Worm (Caenorhabditis elegans) whole organism, early embryonic: ENCODE data around the gene ubc-24.

Source experiments
- B0310.2 ChIP-seq: sonication (generic microtip); optimal IDR thresholded peaks from 2 replicates; lab custom pipeline; 2016; ENCODE audit warnings: mild to moderate bottlenecking, missing genetic modification characterization, missing compliant biosample characterization
- F13C5.2 ChIP-seq: sonication (generic microtip); optimal IDR thresholded peaks from 2 replicates; lab custom pipeline; 2017; ENCODE audit warnings: mild to moderate bottlenecking, missing genetic modification characterization, inconsistent platforms, missing compliant biosample characterization
- aly-1 ChIP-seq: sonication (generic microtip); optimal IDR thresholded peaks from 2 replicates; lab custom pipeline; 2016; ENCODE audit warnings: missing genetic modification characterization, missing compliant biosample characterization
- ama-1 ChIP-seq: fragments of 150-350 bp; optimal IDR thresholded peaks from 2 replicates; lab custom pipeline; 2014
- ceh-13 ChIP-seq: fragments of 200-800 bp; sonication (Bioruptor generic); optimal IDR thresholded peaks from 2 replicates; lab custom pipeline; 2018; ENCODE audit warnings: mild to moderate bottlenecking, missing genetic modification characterization, missing compliant biosample characterization
- ceh-36 ChIP-seq: sonication (generic microtip); optimal IDR thresholded peaks from 2 replicates; lab custom pipeline; 2016; ENCODE audit warnings: missing genetic modification characterization, inconsistent platforms, missing compliant biosample characterization
- ets-7 ChIP-seq: sonication (generic microtip); optimal IDR thresholded peaks from 2 replicates; lab custom pipeline; 2016; ENCODE audit warnings: missing genotype, missing genetic modification characterization, missing compliant biosample characterization
- flt-1 ChIP-seq: fragments of 200-800 bp; sonication (Bioruptor generic); IDR thresholded peaks from 2 replicates; pipeline ENCODE4 v1.3.6; 2022; ENCODE audit warnings: missing genetic modification characterization, missing compliant biosample characterization
- hmbx-1 ChIP-seq: sonication (generic microtip); optimal IDR thresholded peaks from 2 replicates; lab custom pipeline; 2016; ENCODE audit warnings: mild to moderate bottlenecking, missing genetic modification characterization, missing compliant biosample characterization
- hmg-4 ChIP-seq: fragments of 200-800 bp; sonication (Bioruptor generic); optimal IDR thresholded peaks from 2 replicates; lab custom pipeline; 2018; ENCODE audit warnings: mild to moderate bottlenecking, missing genetic modification characterization, missing compliant biosample characterization
- hnd-1 ChIP-seq: sonication (generic microtip); optimal IDR thresholded peaks from 2 replicates; lab custom pipeline; 2016; ENCODE audit warnings: missing genetic modification characterization, missing compliant biosample characterization
- pes-1 ChIP-seq: fragments of 200-800 bp; sonication (Bioruptor generic); IDR thresholded peaks from 2 replicates; pipeline ENCODE4 v1.3.6; 2022; ENCODE audit warnings: missing genetic modification reagents, missing genetic modification characterization, missing compliant biosample characterization
- scrt-1 ChIP-seq: fragments of 200-800 bp; sonication (Bioruptor generic); IDR thresholded peaks from 2 replicates; pipeline ENCODE4 v1.3.6; 2022; ENCODE audit warnings: missing genetic modification characterization, missing compliant biosample characterization
- sea-1 ChIP-seq: fragments of 200-800 bp; sonication (Bioruptor generic); conservative IDR thresholded peaks from 2 replicates; pipeline ENCODE4 v1.3.6; 2022; ENCODE audit warnings: missing genetic modification characterization, missing compliant biosample characterization
- tbx-11 ChIP-seq: fragments of 200-800 bp; sonication (Bioruptor generic); IDR thresholded peaks from 2 replicates; pipeline ENCODE4 v1.3.6; 2022; ENCODE audit warnings: missing genetic modification characterization, missing compliant biosample characterization
- tbx-37 ChIP-seq: fragments of 200-800 bp; sonication (Bioruptor generic); conservative IDR thresholded peaks from 2 replicates; pipeline ENCODE4 v1.3.6; 2022; ENCODE audit warnings: missing genetic modification reagents, missing genetic modification characterization, missing compliant biosample characterization
- tra-4 ChIP-seq: sonication (generic microtip); optimal IDR thresholded peaks from 2 replicates; lab custom pipeline; 2017; ENCODE audit warnings: missing genetic modification characterization, missing compliant biosample characterization

ubc-24 gene

ce11 chrII:8420775-8421388, 15.5 kb downstream of the ubc-24 start:
- TF ChIP-seq hmbx-1 (tag; lab: Kevin White, UChicago) (no peak), ama-1 (lab: Kevin White, UChicago) (no peak), ceh-36 (no peak), ets-7 (tag; lab: Kevin White, UChicago) (no peak), pes-1 (GFP tag; lab: Robert Waterston, UW) (no peak), sea-1 (GFP tag; lab: Robert Waterston, UW) (no peak), scrt-1 (GFP tag; lab: Robert Waterston, UW) (no peak), hmg-4 (GFP tag; lab: Kevin White, UChicago) (no peak), tbx-11 (GFP tag; lab: Robert Waterston, UW) (no peak), hnd-1 (tag; lab: Kevin White, UChicago) (no peak), B0310.2 (no peak), ceh-13 (no peak), tra-4 (tag; lab: Kevin White, UChicago) (no peak), F13C5.2 (tag; lab: Kevin White, UChicago) (no peak), aly-1 (tag; lab: Kevin White, UChicago) (no peak), flt-1 (no peak), tbx-37 (GFP tag; lab: Robert Waterston, UW) (no peak)

ce11 chrII:8428758-8428946, 23.2 kb downstream of the ubc-24 start, which contains the start of gene F14E5.2:
Gene F14E5.2, minus strand, starts transcription at chrII:8428858.
- no peak for TF ChIP-seq tbx-11 (GFP tag; lab: Robert Waterston, UW)
- TF ChIP-seq scrt-1 (GFP tag; lab: Robert Waterston, UW): no peak
- TF ChIP-seq ceh-13: no peak
- no peak for TF ChIP-seq tra-4 (tag; lab: Kevin White, UChicago)
- no peak for TF ChIP-seq ets-7 (tag; lab: Kevin White, UChicago)
- TF ChIP-seq ama-1 (lab: Kevin White, UChicago): no peak
- TF ChIP-seq tbx-37 (GFP tag; lab: Robert Waterston, UW): no peak
- no peak for TF ChIP-seq aly-1 (tag; lab: Kevin White, UChicago)
- TF ChIP-seq hnd-1 (tag; lab: Kevin White, UChicago): no peak
- TF ChIP-seq B0310.2: no peak
- TF ChIP-seq F13C5.2 (tag; lab: Kevin White, UChicago): no peak
- no peak for TF ChIP-seq flt-1

ce11 chrII:8428947-8429919, 23.8 kb downstream of the ubc-24 start:
- TF ChIP-seq ceh-36 (no peak), tbx-11 (GFP tag; lab: Robert Waterston, UW) (no peak), flt-1 (no peak), tbx-37 (GFP tag; lab: Robert Waterston, UW) (no peak), aly-1 (tag; lab: Kevin White, UChicago) (no peak), ets-7 (tag; lab: Kevin White, UChicago) (no peak), sea-1 (GFP tag; lab: Robert Waterston, UW) (no peak), hnd-1 (tag; lab: Kevin White, UChicago) (no peak), hmbx-1 (tag; lab: Kevin White, UChicago) (no peak), tra-4 (tag; lab: Kevin White, UChicago) (no peak), B0310.2 (no peak), pes-1 (GFP tag; lab: Robert Waterston, UW) (no peak), F13C5.2 (tag; lab: Kevin White, UChicago) (no peak), ceh-13 (no peak), scrt-1 (GFP tag; lab: Robert Waterston, UW) (no peak), ama-1 (lab: Kevin White, UChicago) (no peak), hmg-4 (GFP tag; lab: Kevin White, UChicago) (no peak)

DNA sequence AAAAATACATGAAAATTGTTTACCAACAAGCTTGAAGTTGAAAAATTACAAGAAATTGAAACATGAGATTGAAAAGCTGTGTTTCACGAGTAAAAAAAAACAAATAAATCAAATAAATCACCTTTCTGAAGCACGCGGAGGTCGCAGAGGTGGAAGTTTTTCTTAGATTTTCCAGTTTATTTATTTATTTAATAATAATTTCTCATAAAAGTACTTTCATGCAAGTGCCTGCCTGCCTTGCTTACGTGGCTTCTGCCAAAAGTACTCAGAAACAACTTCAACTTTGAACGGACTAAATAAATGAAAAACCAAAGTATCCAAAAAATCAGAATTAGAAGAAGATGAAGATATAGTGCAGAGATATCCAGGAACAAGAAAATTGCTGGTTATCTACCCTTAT, 26.6 kb downstream of the ubc-24 start, which contains the start of gene acp-2:
TSS of gene acp-2 (minus strand) at position 101 of the 400 bp plus-strand sequence.
- TF ChIP-seq ceh-36 (no peak), hmbx-1 (tag; lab: Kevin White, UChicago) (no peak), ama-1 (lab: Kevin White, UChicago) (no peak), B0310.2 (no peak), ceh-13 (no peak), scrt-1 (GFP tag; lab: Robert Waterston, UW) (no peak), tbx-37 (GFP tag; lab: Robert Waterston, UW) (no peak), tra-4 (tag; lab: Kevin White, UChicago) (no peak), ets-7 (tag; lab: Kevin White, UChicago) (no peak), aly-1 (tag; lab: Kevin White, UChicago) (no peak), sea-1 (GFP tag; lab: Robert Waterston, UW) (no peak), tbx-11 (GFP tag; lab: Robert Waterston, UW) (no peak), F13C5.2 (tag; lab: Kevin White, UChicago) (no peak), flt-1 (no peak), hnd-1 (tag; lab: Kevin White, UChicago) (no peak), hmg-4 (GFP tag; lab: Kevin White, UChicago) (no peak)

DNA sequence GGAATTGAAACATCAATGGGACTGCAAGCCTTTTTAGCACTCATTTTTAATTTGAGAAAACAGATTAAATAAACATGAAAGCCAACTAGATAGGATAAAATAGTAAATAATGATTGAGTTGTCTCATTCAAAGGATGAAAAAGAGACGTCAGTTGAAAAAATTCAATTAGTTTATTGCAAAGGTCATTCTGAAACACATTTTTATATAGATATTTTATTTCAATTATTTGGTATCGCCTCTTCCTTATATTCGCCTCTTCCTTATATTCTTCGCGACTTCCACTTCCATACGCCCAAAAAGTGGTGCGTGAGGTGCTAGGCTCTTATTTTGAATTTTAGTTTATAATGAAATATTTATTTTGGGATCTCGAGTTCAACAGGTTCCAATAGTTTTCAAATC, 29.6 kb downstream of the ubc-24 start, which contains the start of gene acp-4:
TSS of gene acp-4 (minus strand) at position 101 of the 400 bp plus-strand sequence.
- no peak for TF ChIP-seq ceh-13
- TF ChIP-seq ceh-36: no peak
- no peak for TF ChIP-seq ama-1 (lab: Kevin White, UChicago)
- no peak for TF ChIP-seq tbx-37 (GFP tag; lab: Robert Waterston, UW)
- TF ChIP-seq scrt-1 (GFP tag; lab: Robert Waterston, UW): no peak
- no peak for TF ChIP-seq hmg-4 (GFP tag; lab: Kevin White, UChicago)
- no peak for TF ChIP-seq B0310.2
- TF ChIP-seq tra-4 (tag; lab: Kevin White, UChicago): no peak
- TF ChIP-seq hnd-1 (tag; lab: Kevin White, UChicago): no peak
- TF ChIP-seq hmbx-1 (tag; lab: Kevin White, UChicago): no peak
- no peak for TF ChIP-seq F13C5.2 (tag; lab: Kevin White, UChicago)
- TF ChIP-seq sea-1 (GFP tag; lab: Robert Waterston, UW): no peak
- no peak for TF ChIP-seq aly-1 (tag; lab: Kevin White, UChicago)
- TF ChIP-seq ets-7 (tag; lab: Kevin White, UChicago): no peak
- TF ChIP-seq pes-1 (GFP tag; lab: Robert Waterston, UW): no peak
- TF ChIP-seq tbx-11 (GFP tag; lab: Robert Waterston, UW): no peak
- no peak for TF ChIP-seq flt-1
